Fruit fly (Drosophila melanogaster): ENCODE data around the gene comm2.

The comm2 gene

dm6 chr3L:15700338-15700966 lies 802 bp upstream of the comm2 start (continued):
- TF ChIP-seq CG12942 (GFP tag; optimal IDR thresholded peaks at IDR 0.05), result no peak
- peak; percentile 72 for TF ChIP-seq CG14710 (tag; optimal IDR thresholded peaks at IDR 0.05)
- peak; percentile 51 for TF ChIP-seq az2 (GFP tag; optimal IDR thresholded peaks at IDR 0.05)
- TF ChIP-seq wek (GFP tag; optimal IDR thresholded peaks at IDR 0.05), result no peak
- TF ChIP-seq Dad (GFP tag; optimal IDR thresholded peaks at IDR 0.05), result no peak
- no peak for TF ChIP-seq Antp (GFP tag; optimal IDR thresholded peaks at IDR 0.05)
- TF ChIP-seq CG3726 (GFP tag; IDR thresholded peaks at IDR 0.05), result no peak
- TF ChIP-seq jigr1 (GFP tag; IDR thresholded peaks at IDR 0.05), result no peak
- TF ChIP-seq zf30C (GFP tag; optimal IDR thresholded peaks at IDR 0.05), result peak; percentile 97
- peak; percentile 27 for TF ChIP-seq CG9437 (GFP tag; optimal IDR thresholded peaks at IDR 0.05)
- TF ChIP-seq fd102C (GFP tag; optimal IDR thresholded peaks at IDR 0.05), result peak; percentile 77
- no peak for TF ChIP-seq sr (GFP tag; IDR thresholded peaks at IDR 0.05)
- TF ChIP-seq Drgx (GFP tag; IDR thresholded peaks at IDR 0.05), result no peak
- no peak for TF ChIP-seq CG2129 (GFP tag; IDR thresholded peaks at IDR 0.05; ENCODE audit: partially characterized antibody)
- TF ChIP-seq sens (GFP tag), result peak; percentile 89
- TF ChIP-seq CG9609 (GFP tag; optimal IDR thresholded peaks at IDR 0.05), result no peak
- TF ChIP-seq CG3847 (GFP tag; IDR thresholded peaks at IDR 0.05), result no peak
- TF ChIP-seq CG17359 (tag; optimal IDR thresholded peaks at IDR 0.05), result no peak
- TF ChIP-seq CG10959 (GFP tag; IDR thresholded peaks at IDR 0.05), result peak; percentile 46; the same call in 1 of the 2 replicates
- TF ChIP-seq ci (GFP tag; IDR thresholded peaks at IDR 0.05), result no peak
- 0 out of 3 replicates have a peak, but pooled peaks have one; percentile 13 for TF ChIP-seq CG6791 (GFP tag; IDR thresholded peaks at IDR 0.05; ENCODE audit: partially characterized antibody)
- TF ChIP-seq CG34422 (GFP tag; IDR thresholded peaks at IDR 0.05), result no peak
- peak; percentile 93 for TF ChIP-seq CG15696 (tag; optimal IDR thresholded peaks at IDR 0.05)
- no peak for TF ChIP-seq ara (GFP tag; IDR thresholded peaks at IDR 0.05)
- no peak for TF ChIP-seq CG13894 (tag; optimal IDR thresholded peaks at IDR 0.05)
- TF ChIP-seq Abd-B (GFP tag; optimal IDR thresholded peaks at IDR 0.05), result peak; percentile 48
- TF ChIP-seq Oli (tag; optimal IDR thresholded peaks at IDR 0.05), result peak; percentile 42
- TF ChIP-seq Fer2 (tag; optimal IDR thresholded peaks at IDR 0.05), result no peak
- no peak for TF ChIP-seq Mes4 (GFP tag; optimal IDR thresholded peaks at IDR 0.05)
- TF ChIP-seq CG6854 (GFP tag; optimal IDR thresholded peaks at IDR 0.05), result no peak
- TF ChIP-seq CrebB (tag; optimal IDR thresholded peaks at IDR 0.05), result no peak
- no peak for TF ChIP-seq Six4 (GFP tag; optimal IDR thresholded peaks at IDR 0.05)
- TF ChIP-seq ham (GFP tag; IDR thresholded peaks at IDR 0.05), result no peak
- no peak for TF ChIP-seq CG7372 (GFP tag; IDR thresholded peaks at IDR 0.05)
- TF ChIP-seq CG15073 (GFP tag; optimal IDR thresholded peaks at IDR 0.05), result no peak
- TF ChIP-seq usp (GFP tag; optimal IDR thresholded peaks at IDR 0.05), result no peak
- TF ChIP-seq Usf (GFP tag; optimal IDR thresholded peaks at IDR 0.05), result peak; percentile 14
- no peak for TF ChIP-seq CG8359 (GFP tag; optimal IDR thresholded peaks at IDR 0.05; ENCODE audit: borderline replicate concordance)
- TF ChIP-seq Lim3 (GFP tag; IDR thresholded peaks at IDR 0.05), result no peak
- peak; percentile 19 for TF ChIP-seq CG8290 (GFP tag; optimal IDR thresholded peaks at IDR 0.05)
- peak in 1 of 2 experiments; percentile 41 for TF ChIP-seq CG8290 (tag; optimal IDR thresholded peaks at IDR 0.05)
- no peak for TF ChIP-seq CG16813 (GFP tag; IDR thresholded peaks at IDR 0.05; ENCODE audit: partially characterized antibody)
- TF ChIP-seq trem (tag; optimal IDR thresholded peaks at IDR 0.05), result peak; percentile 39
- TF ChIP-seq abd-A (tag; optimal IDR thresholded peaks at IDR 0.05), result no peak
- TF ChIP-seq CoRest (tag; optimal IDR thresholded peaks at IDR 0.05), result peak; percentile 60
- TF ChIP-seq ac (GFP tag; optimal IDR thresholded peaks at IDR 0.05), result peak; percentile 80
- TF ChIP-seq CHES-1-like (GFP tag; optimal IDR thresholded peaks at IDR 0.05), result no peak
- TF ChIP-seq Fer1 (GFP tag; optimal IDR thresholded peaks at IDR 0.05), result no peak
- TF ChIP-seq Max (GFP tag; optimal IDR thresholded peaks at IDR 0.05), result no peak
- peak; percentile 57 for TF ChIP-seq Ssrp (tag; optimal IDR thresholded peaks at IDR 0.05)
- no peak for TF ChIP-seq fd64A (GFP tag; optimal IDR thresholded peaks at IDR 0.05)
